Fruit fly (Drosophila melanogaster) whole organism, prepupa: ENCODE measurements around the gene spen.

ENCODE experiments used
- Blimp-1 ChIP-seq: fragments of 200-800 bp; sonication (Bioruptor generic); optimal IDR thresholded peaks from 3 replicates; lab custom pipeline; 2017; ENCODE audit warnings: missing biosample characterization, missing genetic modification characterization, mild to moderate bottlenecking, moderate library complexity, missing genetic modification reagents
- CG16779 ChIP-seq: fragments of 200-800 bp; sonication (Bioruptor generic); optimal IDR thresholded peaks from 3 replicates; lab custom pipeline; 2017; ENCODE audit warnings: missing biosample characterization, mild to moderate bottlenecking, missing genetic modification characterization

- TF ChIP-seq CG16779 (tag; lab: Kevin White, UChicago) (no peak), Blimp-1 (GFP tag; lab: Kevin White, UChicago) (no peak)
Observed at dm6 chr2L:162208-162607, 3.4 kb downstream of the spen start.
